Fruit fly (Drosophila melanogaster) Kc167 (cell line): ENCODE data around the gene CG43401.

Source experiments
- Sin3A ChIP-seq: fragments of >200 bp; optimal IDR thresholded peaks from 2 replicates; lab custom pipeline; 2018; ENCODE audit warnings: missing external identifiers
- psq ChIP-seq: fragments of >200 bp; optimal IDR thresholded peaks from 2 replicates; lab custom pipeline; 2017; ENCODE audit warnings: missing external identifiers
- ttk ChIP-seq: sonication (Bioruptor generic); optimal IDR thresholded peaks from 2 replicates; lab custom pipeline; 2017; ENCODE audit warnings: missing external identifiers

- TF ChIP-seq ttk (lab: Kevin White, UChicago): no peak
- TF ChIP-seq Sin3A (lab: Kevin White, UChicago): no peak
- no peak for TF ChIP-seq psq (lab: Kevin White, UChicago)
These were observed 5.5 kb downstream of the CG43401 start for dm6 chr2L:1433732-1434131.
